Worm (Caenorhabditis elegans): Measurements from ENCODE around the gene C34F11.5.

ce11 chrII:5182451-5182850, 13.2 kb upstream of the C34F11.5 start:
- TF ChIP-seq dao-5 (tag; optimal IDR thresholded peaks at IDR 0.05) (peak; percentile 10), W03F9.2 (tag; optimal IDR thresholded peaks at IDR 0.05) (peak; percentile 22)
